Fruit fly (Drosophila melanogaster) S2 (cell line): Measurements from ENCODE around the gene TTLL6B.

ENCODE experiments used
- CG8478 ChIP-seq: fragments of >200 bp; optimal IDR thresholded peaks from 2 replicates; lab custom pipeline; 2018
- CTCF ChIP-seq, 2 experiments: fragments of >200 bp; optimal IDR thresholded peaks; 2 replicates each; lab custom pipeline; 2018

DNA sequence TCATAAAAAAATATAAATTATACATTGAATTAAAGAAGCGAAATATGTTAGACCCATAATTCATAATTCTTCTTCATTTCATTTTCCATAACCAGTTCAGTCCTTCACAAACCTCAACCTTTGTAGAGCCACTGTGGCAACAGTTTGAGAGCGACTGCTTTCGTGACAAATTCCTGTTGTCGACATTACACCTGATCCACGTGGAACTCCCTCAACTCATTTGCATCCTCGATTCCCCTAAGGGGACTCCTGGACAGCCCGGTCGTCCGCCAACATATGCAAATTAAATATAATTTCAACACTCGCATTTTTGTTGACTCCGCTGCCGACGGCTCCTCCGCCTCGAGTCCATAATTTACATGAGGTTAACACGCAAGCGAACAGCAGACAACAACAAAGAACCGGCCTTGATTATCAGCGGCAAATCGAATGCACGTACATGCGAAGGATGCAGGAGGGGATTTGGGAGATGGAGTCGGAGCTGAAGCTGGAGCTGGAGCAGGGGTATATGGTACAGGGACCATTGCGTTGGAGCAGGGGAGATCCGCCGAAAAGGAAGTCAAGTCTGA lies 24.6 kb downstream of the TTLL6B start:
- no peak for TF ChIP-seq CG8478 (lab: Kevin White, UChicago)
- TF ChIP-seq CTCF (optimal IDR thresholded peaks at IDR 0.05; lab: Kevin White, UChicago) = no peak
